Fruit fly (Drosophila melanogaster) whole organism, embryonic: ENCODE results near the gene PNKP.
A peak's percentile ranks its signal among the peaks of the same experiment; 100 is the strongest.

Source experiments
- Asciz ChIP-seq: fragments of 200-800 bp; sonication (Bioruptor generic); optimal IDR thresholded peaks from 2 replicates; lab custom pipeline; 2017; ENCODE audit warnings: missing biosample characterization, mild to moderate bottlenecking, missing genetic modification characterization, missing genetic modification reagents
- Atf6 ChIP-seq: fragments of 200-800 bp; sonication (Bioruptor generic); IDR thresholded peaks from 2 replicates; pipeline ENCODE4 v1.3.6; 2022; ENCODE audit warnings: missing biosample characterization, missing genetic modification characterization
- CG10654 ChIP-seq: fragments of 200-800 bp; sonication (Bioruptor generic); optimal IDR thresholded peaks from 2 replicates; lab custom pipeline; 2016; ENCODE audit warnings: missing biosample characterization, missing genetic modification characterization
- CG10979 ChIP-seq: fragments of 200-800 bp; sonication (Bioruptor generic); optimal IDR thresholded peaks from 2 replicates; lab custom pipeline; 2018; ENCODE audit warnings: missing biosample characterization, mild to moderate bottlenecking, missing genetic modification characterization, moderate library complexity
- CG11504 ChIP-seq: fragments of 200-800 bp; sonication (Bioruptor generic); optimal IDR thresholded peaks from 3 replicates; lab custom pipeline; 2019; ENCODE audit warnings: missing biosample characterization, mild to moderate bottlenecking, missing genetic modification characterization, moderate library complexity
- CG12071 ChIP-seq: fragments of 200-800 bp; sonication (Bioruptor generic); optimal IDR thresholded peaks from 3 replicates; lab custom pipeline; 2018; ENCODE audit warnings: missing biosample characterization, mild to moderate bottlenecking, missing genetic modification characterization
- CG12299 ChIP-seq: fragments of 200-800 bp; sonication (Bioruptor generic); optimal IDR thresholded peaks from 2 replicates; lab custom pipeline; 2018; ENCODE audit warnings: missing biosample characterization, mild to moderate bottlenecking, missing genetic modification characterization
- CG12391 ChIP-seq: fragments of 200-800 bp; sonication (Bioruptor generic); optimal IDR thresholded peaks from 3 replicates; lab custom pipeline; 2018; ENCODE audit warnings: missing biosample characterization, mild to moderate bottlenecking, missing genetic modification characterization, moderate library complexity
- CG12659 ChIP-seq: fragments of 200-800 bp; sonication (Bioruptor generic); optimal IDR thresholded peaks from 3 replicates; lab custom pipeline; 2017; ENCODE audit warnings: mild to moderate bottlenecking, missing biosample characterization, missing genetic modification reagents, missing genetic modification characterization
- CG12942 ChIP-seq: fragments of 200-800 bp; sonication (Bioruptor generic); optimal IDR thresholded peaks from 3 replicates; lab custom pipeline; 2016; ENCODE audit warnings: missing biosample characterization, missing genetic modification characterization
- CG1602 ChIP-seq: fragments of 200-800 bp; sonication (Bioruptor generic); optimal IDR thresholded peaks from 3 replicates; lab custom pipeline; 2016; ENCODE audit warnings: missing biosample characterization, missing genetic modification characterization
- CG2120 ChIP-seq: fragments of 200-800 bp; sonication (Bioruptor generic); optimal IDR thresholded peaks from 3 replicates; lab custom pipeline; 2016; ENCODE audit warnings: missing biosample characterization, missing genetic modification characterization
- CG2678 ChIP-seq: fragments of 200-800 bp; sonication (Bioruptor generic); optimal IDR thresholded peaks from 3 replicates; lab custom pipeline; 2019; ENCODE audit warnings: missing biosample characterization, mild to moderate bottlenecking, missing genetic modification characterization, moderate library complexity
- CG31365 ChIP-seq: fragments of 200-800 bp; sonication (Bioruptor generic); optimal IDR thresholded peaks from 2 replicates; lab custom pipeline; 2018; ENCODE audit warnings: missing biosample characterization, mild to moderate bottlenecking, missing genetic modification characterization
- CG3281 ChIP-seq: fragments of 200-800 bp; sonication (Bioruptor generic); optimal IDR thresholded peaks from 3 replicates; lab custom pipeline; 2017; ENCODE audit warnings: missing biosample characterization, mild to moderate bottlenecking, missing genetic modification characterization
- CG6689 ChIP-seq: fragments of 200-800 bp; sonication (Bioruptor generic); IDR thresholded peaks from 2 replicates; pipeline ENCODE4 v1.3.6; 2022; ENCODE audit warnings: missing biosample characterization, missing genetic modification characterization
- CG8281 ChIP-seq: fragments of 200-800 bp; sonication (Bioruptor generic); optimal IDR thresholded peaks from 2 replicates; lab custom pipeline; 2018; ENCODE audit warnings: missing biosample characterization, mild to moderate bottlenecking, missing genetic modification characterization, moderate library complexity
- CG9876 ChIP-seq: fragments of 200-800 bp; sonication (Bioruptor generic); optimal IDR thresholded peaks from 2 replicates; lab custom pipeline; 2016; ENCODE audit warnings: missing biosample characterization, missing genetic modification characterization
- Fer3 ChIP-seq: fragments of 200-800 bp; sonication (Bioruptor generic); optimal IDR thresholded peaks from 2 replicates; lab custom pipeline; 2018; ENCODE audit warnings: missing biosample characterization, mild to moderate bottlenecking, missing genetic modification characterization, moderate library complexity
- Hand ChIP-seq: fragments of 200-800 bp; sonication (Bioruptor generic); optimal IDR thresholded peaks from 2 replicates; lab custom pipeline; 2017; ENCODE audit warnings: mild to moderate bottlenecking, missing biosample characterization, missing genetic modification reagents, missing genetic modification characterization
- HmgZ ChIP-seq: fragments of 200-800 bp; sonication (Bioruptor generic); optimal IDR thresholded peaks from 2 replicates; lab custom pipeline; 2018; ENCODE audit warnings: missing biosample characterization, mild to moderate bottlenecking, missing genetic modification characterization
- Hmr ChIP-seq: fragments of 200-800 bp; sonication (Bioruptor generic); optimal IDR thresholded peaks from 3 replicates; lab custom pipeline; 2017; ENCODE audit warnings: mild to moderate bottlenecking, missing biosample characterization, missing genetic modification reagents, missing genetic modification characterization
- Jarid2 ChIP-seq: fragments of 200-800 bp; sonication (Bioruptor generic); optimal IDR thresholded peaks from 3 replicates; lab custom pipeline; 2017; ENCODE audit warnings: mild to moderate bottlenecking, missing biosample characterization, missing genetic modification reagents, missing genetic modification characterization
- Kr ChIP-seq: fragments of 200-800 bp; sonication (Bioruptor generic); optimal IDR thresholded peaks from 2 replicates; lab custom pipeline; 2017; ENCODE audit warnings: missing biosample characterization, mild to moderate bottlenecking, missing genetic modification characterization
- Max ChIP-seq: fragments of 200-800 bp; sonication (Bioruptor generic); optimal IDR thresholded peaks from 2 replicates; lab custom pipeline; 2016; ENCODE audit warnings: missing biosample characterization, mild to moderate bottlenecking, missing genetic modification characterization
- Med ChIP-seq: fragments of 200-800 bp; sonication (Bioruptor generic); peaks from one replicate; lab custom pipeline; 2016; ENCODE audit warnings: missing biosample characterization, missing genetic modification characterization, mild to moderate bottlenecking, inconsistent platforms, moderate library complexity
- Ptx1 ChIP-seq: fragments of 200-800 bp; sonication (Bioruptor generic); IDR thresholded peaks from 2 replicates; pipeline ENCODE4 v1.3.6; 2022; ENCODE audit warnings: missing biosample characterization, missing genetic modification characterization
- Rx ChIP-seq: fragments of 200-800 bp; sonication (Bioruptor generic); IDR thresholded peaks from 2 replicates; pipeline ENCODE4 v1.3.6; 2022; ENCODE audit warnings: missing biosample characterization, missing genetic modification characterization
- Spps ChIP-seq: fragments of 200-800 bp; sonication (Bioruptor generic); optimal IDR thresholded peaks from 2 replicates; lab custom pipeline; 2018; ENCODE audit warnings: missing biosample characterization, mild to moderate bottlenecking, missing genetic modification characterization
- Trl ChIP-seq, 3 experiments: fragments of >200 bp in 2 of 3; fragments of 200-800 bp in 1 of 3; sonication (Bioruptor generic) in 1 of 3; optimal IDR thresholded peaks; 2 replicates in 1 of 3; 3 replicates in 2 of 3; lab custom pipeline; 2016 to 2017; ENCODE audit warnings: missing biosample characterization in 1 of 3, missing genetic modification characterization in 1 of 3
- Usf ChIP-seq: fragments of 200-800 bp; sonication (Bioruptor generic); optimal IDR thresholded peaks from 2 replicates; lab custom pipeline; 2017; ENCODE audit warnings: missing genotype, missing biosample characterization, missing genetic modification characterization
- ab ChIP-seq: fragments of 200-800 bp; sonication (Bioruptor generic); optimal IDR thresholded peaks from 2 replicates; lab custom pipeline; 2016; ENCODE audit warnings: missing biosample characterization, missing genetic modification characterization
- aop ChIP-seq: fragments of 200-800 bp; sonication (Bioruptor generic); IDR thresholded peaks from 2 replicates; pipeline ENCODE4 v1.3.6; 2022; ENCODE audit warnings: missing biosample characterization, missing genetic modification characterization
- bcd ChIP-seq: fragments of 200-800 bp; sonication (Bioruptor generic); optimal IDR thresholded peaks from 2 replicates; lab custom pipeline; 2017; ENCODE audit warnings: missing biosample characterization, mild to moderate bottlenecking, missing genetic modification characterization
- caup ChIP-seq: fragments of 200-800 bp; sonication (Bioruptor generic); optimal IDR thresholded peaks from 3 replicates; lab custom pipeline; 2017; ENCODE audit warnings: missing biosample characterization, mild to moderate bottlenecking, missing genetic modification characterization, moderate library complexity; ENCODE audit not compliant: severe bottlenecking
- corto ChIP-seq: fragments of 200-800 bp; sonication (Bioruptor generic); optimal IDR thresholded peaks from 2 replicates; lab custom pipeline; 2016; ENCODE audit warnings: missing biosample characterization, mild to moderate bottlenecking, missing genetic modification characterization, moderate library complexity
- crp ChIP-seq, 2 experiments: fragments of 200-800 bp; sonication (Bioruptor generic); optimal IDR thresholded peaks; 2 replicates in 1 of 2; 3 replicates in 1 of 2; lab custom pipeline; 2017; ENCODE audit warnings: missing biosample characterization in 2 of 2, missing genetic modification characterization in 2 of 2, mild to moderate bottlenecking in 1 of 2, moderate library complexity in 1 of 2
- ems ChIP-seq: fragments of 200-800 bp; sonication (Bioruptor generic); optimal IDR thresholded peaks from 3 replicates; lab custom pipeline; 2016; ENCODE audit warnings: missing biosample characterization, missing genetic modification characterization
- eve ChIP-seq, 2 experiments: fragments of >200 bp; optimal IDR thresholded peaks; 2 replicates each; lab custom pipeline; 2017; ENCODE audit warnings: missing biosample characterization in 2 of 2, missing genetic modification characterization in 2 of 2
- gro ChIP-seq: fragments of 200-800 bp; sonication (Bioruptor generic); optimal IDR thresholded peaks from 2 replicates; lab custom pipeline; 2016; ENCODE audit warnings: missing biosample characterization, missing genetic modification characterization
- lilli ChIP-seq: fragments of 200-800 bp; sonication (Bioruptor generic); optimal IDR thresholded peaks from 3 replicates; lab custom pipeline; 2016; ENCODE audit warnings: missing biosample characterization, missing genetic modification characterization
- mirr ChIP-seq: fragments of 200-800 bp; sonication (Bioruptor generic); optimal IDR thresholded peaks from 3 replicates; lab custom pipeline; 2018; ENCODE audit warnings: missing biosample characterization, mild to moderate bottlenecking, missing genetic modification characterization
- pb ChIP-seq: fragments of 200-800 bp; sonication (Bioruptor generic); optimal IDR thresholded peaks from 3 replicates; lab custom pipeline; 2016; ENCODE audit warnings: missing biosample characterization, missing genetic modification characterization
- sens ChIP-seq: fragments of 200-800 bp; sonication (Bioruptor generic); peaks from one replicate; lab custom pipeline; 2016; ENCODE audit warnings: missing biosample characterization, missing genetic modification characterization
- slbo ChIP-seq: fragments of 200-800 bp; sonication (Bioruptor generic); IDR thresholded peaks from 2 replicates; pipeline ENCODE4 v1.3.6; 2022; ENCODE audit warnings: missing biosample characterization, missing genetic modification characterization
- sr ChIP-seq: fragments of 200-800 bp; sonication (Bioruptor generic); IDR thresholded peaks from 3 replicates; pipeline ENCODE4 v1.3.6; 2022; ENCODE audit warnings: missing biosample characterization, missing genetic modification characterization
- tio ChIP-seq: fragments of 200-800 bp; sonication (Bioruptor generic); optimal IDR thresholded peaks from 2 replicates; lab custom pipeline; 2017; ENCODE audit warnings: missing biosample characterization, missing genetic modification characterization, inconsistent platforms
- trem ChIP-seq: fragments of 200-800 bp; optimal IDR thresholded peaks from 3 replicates; lab custom pipeline; 2019; ENCODE audit warnings: missing biosample characterization, mild to moderate bottlenecking, missing genetic modification characterization, moderate library complexity
- tup ChIP-seq: fragments of 200-800 bp; sonication (Bioruptor generic); optimal IDR thresholded peaks from 2 replicates; lab custom pipeline; 2016; ENCODE audit warnings: missing biosample characterization, mild to moderate bottlenecking, missing genetic modification characterization, moderate library complexity
- unpg ChIP-seq: fragments of 200-800 bp; sonication (Bioruptor generic); optimal IDR thresholded peaks from 3 replicates; lab custom pipeline; 2018; ENCODE audit warnings: missing biosample characterization, mild to moderate bottlenecking, missing genetic modification characterization, moderate library complexity

Gene PNKP

DNA sequence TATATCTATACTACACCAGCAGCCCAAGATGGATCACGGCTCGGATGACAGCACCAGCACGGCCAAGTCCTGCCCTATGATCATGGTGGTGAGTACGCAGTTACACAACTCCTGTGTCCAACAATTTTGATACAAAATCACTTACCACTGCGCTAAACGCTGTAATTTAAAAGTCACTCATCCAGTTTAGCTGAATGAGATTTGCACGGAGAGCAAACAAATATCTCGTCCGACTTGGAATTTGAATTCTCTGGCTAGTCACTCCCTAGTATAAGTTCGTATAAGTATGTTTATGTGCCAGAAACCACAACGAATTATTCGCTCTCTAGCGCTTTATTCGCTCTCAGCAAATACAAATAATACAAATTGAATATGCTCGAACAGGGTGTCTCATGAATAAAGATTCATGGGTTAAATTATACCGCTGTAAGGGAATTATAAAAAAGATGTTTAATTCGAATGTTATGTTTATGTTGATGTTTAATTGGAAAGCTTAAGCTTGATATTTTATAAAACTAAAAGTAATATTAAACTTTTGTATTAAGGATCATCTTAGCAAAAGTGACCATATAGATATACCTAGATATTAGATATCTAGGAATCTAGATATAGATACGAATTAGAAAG lies 25.5 kb downstream of the PNKP start (continued):
- no peak for TF ChIP-seq Ptx1 (GFP tag; lab: Robert Waterston, UW)
- peak; percentile 23 for TF ChIP-seq CG12391 (tag; lab: Kevin White, UChicago)
- no peak for TF ChIP-seq CG1602 (GFP tag; lab: Kevin White, UChicago)
- peak; percentile 61 for TF ChIP-seq CG2120 (GFP tag; lab: Kevin White, UChicago)
- no peak for TF ChIP-seq gro (GFP tag; lab: Kevin White, UChicago)
- no peak for TF ChIP-seq Max (GFP tag; lab: Kevin White, UChicago)
- TF ChIP-seq corto, result no peak
- TF ChIP-seq pb (GFP tag; lab: Kevin White, UChicago), result no peak
- no peak for TF ChIP-seq eve (GFP tag; optimal IDR thresholded peaks at IDR 0.05; lab: Kevin White, UChicago)
- no peak for TF ChIP-seq CG12299 (tag; lab: Kevin White, UChicago)
- TF ChIP-seq ems, result no peak
- peak; percentile 79 for TF ChIP-seq Med (GFP tag; lab: Kevin White, UChicago)
- TF ChIP-seq CG12071 (GFP tag; lab: Kevin White, UChicago), result peak; percentile 9
- TF ChIP-seq unpg (GFP tag; lab: Kevin White, UChicago), result no peak
- TF ChIP-seq lilli (GFP tag; lab: Kevin White, UChicago), result peak; percentile 25
- peak in 1 of 2 experiments; percentile 60 for TF ChIP-seq Trl (optimal IDR thresholded peaks at IDR 0.05; lab: Kevin White, UChicago)
- TF ChIP-seq Trl (GFP tag; optimal IDR thresholded peaks at IDR 0.05; lab: Kevin White, UChicago), result no peak
- TF ChIP-seq Atf6, result no peak
- no peak for TF ChIP-seq sr (GFP tag; lab: Robert Waterston, UW)
- TF ChIP-seq CG12659 (GFP tag; lab: Kevin White, UChicago), result peak; percentile 12
- peak; percentile 49; the same call in 1 of the 2 replicates for TF ChIP-seq slbo (GFP tag; lab: Robert Waterston, UW)
- TF ChIP-seq HmgZ (tag; lab: Kevin White, UChicago), result no peak
- TF ChIP-seq CG10979 (tag; lab: Kevin White, UChicago), result no peak
- no peak for TF ChIP-seq crp (GFP tag; optimal IDR thresholded peaks at IDR 0.05; lab: Kevin White, UChicago)
- TF ChIP-seq CG10654 (GFP tag; lab: Kevin White, UChicago), result no peak
- TF ChIP-seq CG12942, result no peak
- TF ChIP-seq aop (GFP tag; lab: Robert Waterston, UW), result no peak
- TF ChIP-seq Usf (GFP tag; lab: Kevin White, UChicago), result no peak
- no peak for TF ChIP-seq Spps (tag; lab: Kevin White, UChicago)
- TF ChIP-seq tup (GFP tag; lab: Kevin White, UChicago), result no peak
- no peak for TF ChIP-seq ab (GFP tag; lab: Kevin White, UChicago)
- TF ChIP-seq Jarid2 (GFP tag; lab: Kevin White, UChicago), result peak; percentile 47
- TF ChIP-seq Asciz (GFP tag; lab: Kevin White, UChicago), result peak; percentile 26
- TF ChIP-seq sens (GFP tag; lab: Kevin White, UChicago), result peak; percentile 72
- no peak for TF ChIP-seq caup (GFP tag; lab: Kevin White, UChicago)
- TF ChIP-seq CG2678 (tag; lab: Kevin White, UChicago), result no peak
- peak; percentile 56 for TF ChIP-seq Fer3 (tag; lab: Kevin White, UChicago)
- no peak for TF ChIP-seq bcd (GFP tag; lab: Kevin White, UChicago)
- TF ChIP-seq CG8281 (tag; lab: Kevin White, UChicago), result no peak
- TF ChIP-seq Rx (GFP tag; lab: Robert Waterston, UW), result no peak
- TF ChIP-seq CG31365 (tag; lab: Kevin White, UChicago), result peak; percentile 6
- peak; percentile 1 for TF ChIP-seq Hand
- TF ChIP-seq trem, result no peak
- TF ChIP-seq tio (GFP tag; lab: Kevin White, UChicago), result no peak
- no peak for TF ChIP-seq CG11504
- no peak for TF ChIP-seq CG3281
- peak; percentile 53 for TF ChIP-seq Hmr (GFP tag; lab: Kevin White, UChicago)
- no peak for TF ChIP-seq Kr (GFP tag; lab: Kevin White, UChicago)
- no peak for TF ChIP-seq CG9876 (GFP tag; lab: Kevin White, UChicago)
- no peak for TF ChIP-seq CG6689
- TF ChIP-seq mirr (GFP tag; lab: Kevin White, UChicago), result no peak
